Worm (Caenorhabditis elegans): ENCODE measurements around the gene daf-18.

ce11 chrIV:455484-455883 is 30.5 kb upstream of the daf-18 start, which contains the start of gene M04G7.1:
- TF ChIP-seq lin-26 (GFP tag; IDR thresholded peaks at IDR 0.05): no peak
- TF ChIP-seq hsf-1 (GFP tag; IDR thresholded peaks at IDR 0.05): no peak
- no peak for TF ChIP-seq sea-2 (GFP tag; IDR thresholded peaks at IDR 0.05)
- TF ChIP-seq hmg-1.2 (GFP tag; IDR thresholded peaks at IDR 0.05): no peak
- no peak for TF ChIP-seq lsl-1 (GFP tag; optimal IDR thresholded peaks at IDR 0.05)
- no peak for TF ChIP-seq hlh-12 (tag; optimal IDR thresholded peaks at IDR 0.05)
- TF ChIP-seq F57C9.4 (tag; optimal IDR thresholded peaks at IDR 0.05): no peak
- TF ChIP-seq dox-1 (GFP tag; IDR thresholded peaks at IDR 0.05): no peak
- TF ChIP-seq bed-1 (GFP tag; IDR thresholded peaks at IDR 0.05): no peak
- no peak for TF ChIP-seq snpc-1.1 (tag; optimal IDR thresholded peaks at IDR 0.05; ENCODE audit: insufficient read depth)
